Worm (Caenorhabditis elegans) whole organism, midembryonic: Measurements from ENCODE around the gene str-13.

Source experiments
- T22C8.4 ChIP-seq: fragments of 200-800 bp; sonication (Bioruptor generic); IDR thresholded peaks from 2 replicates; pipeline ENCODE4 v1.3.6; 2022; ENCODE audit warnings: missing genetic modification characterization, missing compliant biosample characterization
- cog-1 ChIP-seq: sonication (generic microtip); optimal IDR thresholded peaks from 2 replicates; lab custom pipeline; 2016; ENCODE audit warnings: missing genetic modification characterization, missing compliant biosample characterization
- flt-1 ChIP-seq: fragments of 200-800 bp; sonication (Bioruptor generic); IDR thresholded peaks from 2 replicates; pipeline ENCODE4 v1.3.6; 2022; ENCODE audit warnings: missing genetic modification characterization, missing compliant biosample characterization
- klf-2 ChIP-seq: fragments of 200-800 bp; sonication (Bioruptor generic); conservative IDR thresholded peaks from 2 replicates; pipeline ENCODE4 v1.3.6; 2022; ENCODE audit warnings: missing genetic modification reagents, missing genetic modification characterization, missing compliant biosample characterization
- med-1 ChIP-seq: sonication (generic microtip); optimal IDR thresholded peaks from 2 replicates; lab custom pipeline; 2017; ENCODE audit warnings: missing genetic modification characterization, mild to moderate bottlenecking, missing compliant biosample characterization, antibody characterized with exemption, missing genetic modification reagents; ENCODE audit not compliant: insufficient read depth
- ref-1 ChIP-seq: fragments of 200-800 bp; sonication (Bioruptor generic); conservative IDR thresholded peaks from 2 replicates; pipeline ENCODE4 v1.3.6; 2022; ENCODE audit warnings: missing genetic modification reagents, missing genetic modification characterization, missing compliant biosample characterization
- tab-1 ChIP-seq: fragments of 200-800 bp; sonication (Bioruptor generic); IDR thresholded peaks from 2 replicates; pipeline ENCODE4 v1.3.6; 2022; ENCODE audit warnings: missing genetic modification characterization, missing compliant biosample characterization
- ztf-23 ChIP-seq: fragments of 200-800 bp; sonication (Bioruptor generic); IDR thresholded peaks from 2 replicates; pipeline ENCODE4 v1.3.6; 2022; ENCODE audit warnings: missing genetic modification reagents, missing genetic modification characterization, missing compliant biosample characterization
- ztf-29 ChIP-seq: fragments of 200-800 bp; sonication (Bioruptor generic); IDR thresholded peaks from 2 replicates; pipeline ENCODE4 v1.3.6; 2022; ENCODE audit warnings: missing genetic modification reagents, missing genetic modification characterization, missing compliant biosample characterization

str-13 gene

DNA sequence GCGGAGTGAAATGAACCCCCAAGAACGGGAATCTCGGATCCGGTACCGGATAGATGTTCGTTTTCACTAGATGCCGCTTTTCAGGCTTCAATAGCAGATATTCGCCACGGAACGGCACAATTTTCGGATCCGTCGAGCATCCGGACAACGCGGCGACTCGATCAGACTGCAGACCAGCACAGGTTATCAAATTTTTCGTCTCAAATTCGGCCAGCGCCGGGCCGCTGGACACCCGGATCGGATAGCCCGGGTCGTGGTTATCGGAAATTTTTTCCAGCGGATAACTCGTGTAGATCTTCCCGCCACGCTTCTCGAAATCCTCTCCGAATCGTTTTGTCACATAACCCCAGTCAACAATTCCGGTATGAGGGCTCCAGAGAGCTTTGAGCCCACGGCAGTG is 36.5 kb downstream of the str-13 start:
- TF ChIP-seq T22C8.4 (GFP tag; lab: Robert Waterston, UW) (no peak), med-1 (GFP tag; lab: Kevin White, UChicago) (no peak), tab-1 (GFP tag; lab: Robert Waterston, UW) (no peak), ztf-23 (GFP tag; lab: Robert Waterston, UW) (no peak), ref-1 (GFP tag; lab: Robert Waterston, UW) (no peak), ztf-29 (no peak), flt-1 (GFP tag; lab: Robert Waterston, UW) (no peak), klf-2 (GFP tag; lab: Robert Waterston, UW) (no peak), cog-1 (tag; lab: Kevin White, UChicago) (no peak)

DNA sequence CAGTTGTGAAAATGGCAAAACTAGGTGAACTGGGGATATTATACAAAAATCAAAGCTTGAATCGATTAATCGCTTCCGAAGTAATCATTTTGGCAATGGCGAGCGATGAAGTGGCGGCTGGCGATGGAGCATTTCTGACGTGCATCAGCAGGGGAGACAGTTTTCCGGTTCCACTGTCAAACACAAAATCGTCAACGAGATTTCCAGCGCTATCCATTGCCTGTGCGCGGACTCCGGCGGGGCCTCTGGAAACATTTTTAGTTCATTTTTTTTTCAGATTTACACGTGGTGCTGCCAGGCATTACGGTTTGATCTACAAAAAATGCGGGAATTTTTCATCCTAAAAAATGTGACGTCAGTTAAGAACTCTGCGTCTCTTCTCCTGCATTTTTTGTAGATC is 38.4 kb downstream of the str-13 start:
- TF ChIP-seq ref-1 (GFP tag; lab: Robert Waterston, UW) (no peak), tab-1 (GFP tag; lab: Robert Waterston, UW) (no peak), med-1 (GFP tag; lab: Kevin White, UChicago) (no peak), flt-1 (GFP tag; lab: Robert Waterston, UW) (no peak), ztf-29 (no peak), klf-2 (GFP tag; lab: Robert Waterston, UW) (no peak), ztf-23 (GFP tag; lab: Robert Waterston, UW) (no peak), cog-1 (tag; lab: Kevin White, UChicago) (no peak), T22C8.4 (GFP tag; lab: Robert Waterston, UW) (no peak)

DNA sequence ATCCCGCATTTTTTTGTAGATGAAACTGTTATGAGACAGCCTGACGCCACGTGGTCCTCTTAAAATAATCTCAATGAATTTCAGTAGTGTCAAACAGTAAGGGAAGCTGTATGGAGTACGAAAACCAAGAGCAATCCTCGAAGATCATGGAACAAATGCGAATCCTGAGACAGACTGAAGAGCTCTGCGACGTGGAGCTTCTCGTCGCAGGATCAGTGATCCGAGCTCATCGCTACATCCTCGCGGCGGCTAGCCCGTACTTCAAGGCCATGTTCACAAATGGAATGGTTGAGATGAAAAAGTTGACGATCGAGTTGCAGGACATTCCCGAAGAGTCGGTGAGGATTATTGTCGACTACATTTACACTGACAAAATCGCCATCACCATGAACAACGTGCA is 42.8 kb downstream of the str-13 start:
- TF ChIP-seq med-1 (GFP tag; lab: Kevin White, UChicago) (no peak), ref-1 (GFP tag; lab: Robert Waterston, UW) (no peak), flt-1 (GFP tag; lab: Robert Waterston, UW) (no peak), cog-1 (tag; lab: Kevin White, UChicago) (no peak), ztf-29 (no peak), T22C8.4 (GFP tag; lab: Robert Waterston, UW) (no peak), klf-2 (GFP tag; lab: Robert Waterston, UW) (no peak)

DNA sequence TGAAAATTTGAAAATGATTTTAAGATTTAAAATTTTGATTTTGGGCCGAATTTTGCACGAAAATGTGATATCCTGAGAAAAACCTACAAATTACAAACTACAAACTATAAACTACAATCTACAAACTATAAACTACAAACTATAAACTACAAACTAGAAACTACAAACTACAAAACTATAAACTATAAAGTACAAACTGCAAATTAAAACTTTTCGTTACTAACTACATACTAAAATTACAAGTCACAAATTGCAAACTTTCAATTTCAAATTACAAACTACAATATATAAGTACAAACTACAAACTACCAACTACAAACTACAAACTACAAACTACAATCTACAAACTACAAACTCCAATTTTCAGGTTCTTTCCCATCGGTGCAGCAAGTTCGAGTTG is 43.5 kb downstream of the str-13 start:
- no peak for TF ChIP-seq flt-1 (GFP tag; lab: Robert Waterston, UW)

DNA sequence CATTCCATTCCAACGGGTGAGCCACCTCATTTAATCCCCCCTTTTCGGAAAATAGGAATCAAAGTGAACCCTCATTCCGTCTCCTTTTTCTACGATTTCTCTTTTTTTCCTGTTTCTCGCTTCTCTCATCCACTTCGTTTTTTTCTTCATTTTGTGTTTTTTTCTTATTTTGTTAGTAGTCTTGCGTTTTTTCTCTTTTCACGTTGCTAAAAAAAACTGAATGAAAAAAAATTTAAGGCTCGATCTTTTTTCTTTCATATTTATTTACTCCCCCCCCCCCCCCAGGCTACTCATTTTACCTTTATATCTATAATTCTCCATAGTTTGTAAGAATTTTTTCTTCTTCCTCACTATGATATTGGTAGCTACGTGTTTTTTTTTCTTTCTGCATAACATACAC is 49.4 kb downstream of the str-13 start:
- TF ChIP-seq ztf-23 (GFP tag; lab: Robert Waterston, UW): no peak
- no peak for TF ChIP-seq med-1 (GFP tag; lab: Kevin White, UChicago)
- TF ChIP-seq klf-2 (GFP tag; lab: Robert Waterston, UW): no peak
- TF ChIP-seq cog-1 (tag; lab: Kevin White, UChicago): no peak
- no peak for TF ChIP-seq flt-1 (GFP tag; lab: Robert Waterston, UW)
- no peak for TF ChIP-seq ref-1 (GFP tag; lab: Robert Waterston, UW)
- no peak for TF ChIP-seq ztf-29
- TF ChIP-seq T22C8.4 (GFP tag; lab: Robert Waterston, UW): no peak
- TF ChIP-seq tab-1 (GFP tag; lab: Robert Waterston, UW): no peak
